Fruit fly (Drosophila melanogaster): Measurements from ENCODE around the gene CG4069.

Gene CG4069

DNA sequence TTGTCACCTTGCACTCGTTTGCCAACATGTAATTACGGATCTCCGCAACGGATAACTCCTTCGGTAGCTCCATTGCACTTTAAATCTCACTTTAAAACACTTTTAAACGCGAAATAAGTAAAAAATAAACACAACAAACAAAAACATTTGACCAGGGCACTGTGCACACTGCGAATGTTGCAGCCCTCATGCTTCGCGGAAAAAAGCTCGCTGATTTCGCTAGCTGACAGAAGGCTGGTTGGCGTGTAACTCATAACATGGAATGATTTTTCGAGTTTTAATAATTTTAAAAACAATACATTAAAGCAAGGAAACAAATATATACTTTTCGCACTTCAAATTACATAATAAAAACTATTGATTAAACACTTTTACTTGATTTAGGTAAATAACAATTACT lies 35.3 kb upstream of the CG4069 start, which contains the start of gene sowah (continued):
- TF ChIP-seq Dek (tag; optimal IDR thresholded peaks at IDR 0.05) (peak; percentile 38), CG2129 (GFP tag; IDR thresholded peaks at IDR 0.05; ENCODE audit: partially characterized antibody) (no peak), knrl (GFP tag; IDR thresholded peaks at IDR 0.05; ENCODE audit: partially characterized antibody) (peak; percentile 54; the same call in 1 of the 3 replicates), ranshi (GFP tag; IDR thresholded peaks at IDR 0.05) (no peak), gfzf (GFP tag; optimal IDR thresholded peaks at IDR 0.05) (peak; percentile 40), Atf-2 (GFP tag; optimal IDR thresholded peaks at IDR 0.05) (peak; percentile 39), Adf1 (GFP tag; IDR thresholded peaks at IDR 0.05) (peak; percentile 22; the same call in 1 of the 2 replicates), peb (GFP tag; IDR thresholded peaks at IDR 0.05) (no peak), Awh (GFP tag; IDR thresholded peaks at IDR 0.05) (no peak), gcm2 (GFP tag; optimal IDR thresholded peaks at IDR 0.05) (no peak), ato (GFP tag; IDR thresholded peaks at IDR 0.05; ENCODE audit: partially characterized antibody) (peak; percentile 48; the same call in 1 of the 2 replicates), sens-2 (GFP tag; IDR thresholded peaks at IDR 0.05) (no peak), salm (tag; optimal IDR thresholded peaks at IDR 0.05) (no peak), ara (GFP tag; IDR thresholded peaks at IDR 0.05) (0 out of 2 replicates have a peak, but pooled peaks have one; percentile 28), slbo (GFP tag; IDR thresholded peaks at IDR 0.05) (peak; percentile 75), tgo (GFP tag; IDR thresholded peaks at IDR 0.05) (0 out of 3 replicates have a peak, but pooled peaks have one; percentile 33), jumu (GFP tag; optimal IDR thresholded peaks at IDR 0.05) (peak; percentile 26), CG11456 (GFP tag; IDR thresholded peaks at IDR 0.05) (peak; percentile 69; the same call in 1 of the 3 replicates), CG7987 (GFP tag; optimal IDR thresholded peaks at IDR 0.05) (peak; percentile 43), cas (GFP tag; IDR thresholded peaks at IDR 0.05) (no peak; the same call in 1 of the 2 replicates), vnd (GFP tag; IDR thresholded peaks at IDR 0.05; ENCODE audit: partially characterized antibody) (no peak), CG12942 (GFP tag; optimal IDR thresholded peaks at IDR 0.05) (peak; percentile 45), insv (GFP tag; optimal IDR thresholded peaks at IDR 0.05) (peak in 1 of 2 experiments; percentile 30), lilli (GFP tag; optimal IDR thresholded peaks at IDR 0.05) (peak; percentile 39), CG3163 (GFP tag; optimal IDR thresholded peaks at IDR 0.05) (peak; percentile 38), Trl (optimal IDR thresholded peaks at IDR 0.05) (no peak), Trl (GFP tag; optimal IDR thresholded peaks at IDR 0.05) (peak; percentile 35), stc (GFP tag; IDR thresholded peaks at IDR 0.05) (no peak), CG9727 (GFP tag; optimal IDR thresholded peaks at IDR 0.05) (peak; percentile 37), Scr (GFP tag; IDR thresholded peaks at IDR 0.05; ENCODE audit: partially characterized antibody) (peak; percentile 38; the same call in 1 of the 2 replicates), CG5953 (GFP tag; IDR thresholded peaks at IDR 0.05) (no peak), bowl (GFP tag; IDR thresholded peaks at IDR 0.05) (no peak), HLHmδ (GFP tag; optimal IDR thresholded peaks at IDR 0.05) (peak; percentile 30), CG2889 (GFP tag; IDR thresholded peaks at IDR 0.05) (no peak), CG14014 (GFP tag; IDR thresholded peaks at IDR 0.05) (no peak; the same call in 1 of the 2 replicates), unpg (GFP tag; optimal IDR thresholded peaks at IDR 0.05) (no peak), Xbp1 (GFP tag; optimal IDR thresholded peaks at IDR 0.05) (peak; percentile 59), Bdp1 (GFP tag; optimal IDR thresholded peaks at IDR 0.05) (peak; percentile 44), CG10654 (GFP tag; optimal IDR thresholded peaks at IDR 0.05) (peak; percentile 46), CG8924 (tag; optimal IDR thresholded peaks at IDR 0.05) (peak; percentile 45), Hmr (GFP tag; optimal IDR thresholded peaks at IDR 0.05) (peak; percentile 15), nom (GFP tag; optimal IDR thresholded peaks at IDR 0.05) (no peak), H15 (GFP tag; IDR thresholded peaks at IDR 0.05) (no peak), CTCF (GFP tag; optimal IDR thresholded peaks at IDR 0.05) (peak; percentile 45), zfh2 (GFP tag; optimal IDR thresholded peaks at IDR 0.05) (peak; percentile 32), HHEX (GFP tag; optimal IDR thresholded peaks at IDR 0.05) (no peak), so (GFP tag; IDR thresholded peaks at IDR 0.05) (no peak), CHES-1-like (GFP tag; optimal IDR thresholded peaks at IDR 0.05) (peak; percentile 65), Opbp (GFP tag; IDR thresholded peaks at IDR 0.05; ENCODE audit: partially characterized antibody) (peak; percentile 65; the same call in 2 of the 3 replicates), Oaz (GFP tag; IDR thresholded peaks at IDR 0.05) (no peak), CG12236 (GFP tag; optimal IDR thresholded peaks at IDR 0.05) (peak; percentile 8), klu (GFP tag; IDR thresholded peaks at IDR 0.05) (no peak)
